Fruit fly (Drosophila melanogaster) whole organism, embryonic: ENCODE data around the gene Eip93F.

Source experiments
- Adf1 ChIP-seq: fragments of 200-800 bp; sonication (Bioruptor generic); IDR thresholded peaks from 2 replicates; pipeline ENCODE4 v1.3.6; 2022; ENCODE audit warnings: missing biosample characterization, missing genetic modification characterization
- Bteb2 ChIP-seq: fragments of 200-800 bp; sonication (Bioruptor generic); optimal IDR thresholded peaks from 2 replicates; lab custom pipeline; 2016; ENCODE audit warnings: missing biosample characterization, missing genetic modification characterization
- CG11504 ChIP-seq: fragments of 200-800 bp; sonication (Bioruptor generic); optimal IDR thresholded peaks from 3 replicates; lab custom pipeline; 2019; ENCODE audit warnings: missing biosample characterization, mild to moderate bottlenecking, missing genetic modification characterization, moderate library complexity
- CG11560 ChIP-seq: fragments of 200-800 bp; sonication (Bioruptor generic); IDR thresholded peaks from 3 replicates; pipeline ENCODE4 v1.3.6; 2022; ENCODE audit warnings: missing biosample characterization, missing genetic modification characterization
- CG11695 ChIP-seq: fragments of 200-800 bp; sonication (Bioruptor generic); IDR thresholded peaks from 3 replicates; pipeline ENCODE4 v1.3.6; 2022; ENCODE audit warnings: missing biosample characterization, missing genetic modification characterization
- CG12659 ChIP-seq: fragments of 200-800 bp; sonication (Bioruptor generic); optimal IDR thresholded peaks from 3 replicates; lab custom pipeline; 2017; ENCODE audit warnings: mild to moderate bottlenecking, missing biosample characterization, missing genetic modification reagents, missing genetic modification characterization
- CG13894 ChIP-seq: fragments of 200-800 bp; sonication (Bioruptor generic); optimal IDR thresholded peaks from 3 replicates; lab custom pipeline; 2018; ENCODE audit warnings: missing biosample characterization, mild to moderate bottlenecking, missing genetic modification characterization, moderate library complexity
- CG14014 ChIP-seq: fragments of 200-800 bp; sonication (Bioruptor generic); IDR thresholded peaks from 2 replicates; pipeline ENCODE4 v1.3.6; 2022; ENCODE audit warnings: missing biosample characterization, missing genetic modification characterization
- CG14860 ChIP-seq: fragments of 200-800 bp; sonication (Bioruptor generic); IDR thresholded peaks from 3 replicates; pipeline ENCODE4 v1.3.6; 2022; ENCODE audit warnings: missing biosample characterization, missing genetic modification characterization; ENCODE audit not compliant: partially characterized antibody
- CG15011 ChIP-seq: fragments of 200-800 bp; sonication (Bioruptor generic); optimal IDR thresholded peaks from 3 replicates; lab custom pipeline; 2018; ENCODE audit warnings: missing biosample characterization, mild to moderate bottlenecking, missing genetic modification characterization
- CG16779 ChIP-seq: fragments of 200-800 bp; sonication (Bioruptor generic); IDR thresholded peaks from 2 replicates; pipeline ENCODE4 v1.3.6; 2022; ENCODE audit warnings: missing biosample characterization, missing genetic modification characterization
- CG16813 ChIP-seq: fragments of 200-800 bp; sonication (Bioruptor generic); IDR thresholded peaks from 3 replicates; pipeline ENCODE4 v1.3.6; 2022; ENCODE audit warnings: missing biosample characterization, missing genetic modification characterization; ENCODE audit not compliant: partially characterized antibody
- CG17802 ChIP-seq: fragments of 200-800 bp; sonication (Bioruptor generic); optimal IDR thresholded peaks from 2 replicates; lab custom pipeline; 2018; ENCODE audit warnings: missing biosample characterization, mild to moderate bottlenecking, missing genetic modification characterization, moderate library complexity
- CG34422 ChIP-seq: fragments of 200-800 bp; sonication (Bioruptor generic); IDR thresholded peaks from 3 replicates; pipeline ENCODE4 v1.3.6; 2022; ENCODE audit warnings: missing biosample characterization, missing genetic modification characterization
- CG4424 ChIP-seq: fragments of 200-800 bp; sonication (Bioruptor generic); optimal IDR thresholded peaks from 3 replicates; lab custom pipeline; 2016; ENCODE audit warnings: missing biosample characterization, missing genetic modification characterization
- CG7357 ChIP-seq: fragments of 200-800 bp; sonication (Bioruptor generic); IDR thresholded peaks from 3 replicates; pipeline ENCODE4 v1.3.6; 2022; ENCODE audit warnings: missing biosample characterization, missing genetic modification characterization
- CG8388 ChIP-seq: fragments of 200-800 bp; sonication (Bioruptor generic); optimal IDR thresholded peaks from 2 replicates; lab custom pipeline; 2019; ENCODE audit warnings: missing biosample characterization, mild to moderate bottlenecking, missing genetic modification characterization, moderate library complexity
- CG9215 ChIP-seq: fragments of 200-800 bp; sonication (Bioruptor generic); IDR thresholded peaks from 2 replicates; pipeline ENCODE4 v1.3.6; 2022; ENCODE audit warnings: missing biosample characterization, missing genetic modification characterization
- CoRest ChIP-seq: fragments of 200-800 bp; sonication (Bioruptor generic); optimal IDR thresholded peaks from 3 replicates; lab custom pipeline; 2018; ENCODE audit warnings: missing biosample characterization, mild to moderate bottlenecking, missing genetic modification characterization, moderate library complexity
- Dad ChIP-seq: fragments of 200-800 bp; sonication (Bioruptor generic); optimal IDR thresholded peaks from 3 replicates; lab custom pipeline; 2016; ENCODE audit warnings: missing biosample characterization, missing genetic modification characterization
- Dref ChIP-seq: fragments of 200-800 bp; sonication (Bioruptor generic); IDR thresholded peaks from 2 replicates; pipeline ENCODE4 v1.3.6; 2022; ENCODE audit warnings: missing biosample characterization, missing genetic modification characterization
- Gug ChIP-seq: fragments of 200-800 bp; sonication (Bioruptor generic); IDR thresholded peaks from 4 replicates; pipeline ENCODE4 v1.3.6; 2022; ENCODE audit warnings: missing biosample characterization, missing genetic modification characterization
- H2.0 ChIP-seq: fragments of 200-800 bp; sonication (Bioruptor generic); IDR thresholded peaks from 2 replicates; pipeline ENCODE4 v1.3.6; 2022; ENCODE audit warnings: missing biosample characterization, missing genetic modification characterization
- Hr3 ChIP-seq: fragments of 200-800 bp; sonication (Bioruptor generic); optimal IDR thresholded peaks from 3 replicates; lab custom pipeline; 2016; ENCODE audit warnings: missing biosample characterization, missing genetic modification characterization
- Hr78 ChIP-seq, 2 experiments: fragments of 200-800 bp in 1 of 2; fragments of >200 bp in 1 of 2; sonication (Bioruptor generic) in 1 of 2; optimal IDR thresholded peaks; 2 replicates each; lab custom pipeline; 2017 to 2019; ENCODE audit warnings: missing biosample characterization in 2 of 2, missing genetic modification characterization in 2 of 2, mild to moderate bottlenecking in 1 of 2, moderate library complexity in 1 of 2
- Hsf ChIP-seq: fragments of 200-800 bp; sonication (Bioruptor generic); optimal IDR thresholded peaks from 3 replicates; lab custom pipeline; 2016; ENCODE audit warnings: missing biosample characterization, missing genetic modification characterization
- NfI ChIP-seq: fragments of 200-800 bp; sonication (Bioruptor generic); optimal IDR thresholded peaks from 3 replicates; lab custom pipeline; 2018; ENCODE audit warnings: missing biosample characterization, mild to moderate bottlenecking, missing genetic modification characterization, moderate library complexity
- Sox102F ChIP-seq: fragments of 200-800 bp; sonication (Bioruptor generic); optimal IDR thresholded peaks from 2 replicates; lab custom pipeline; 2018; ENCODE audit warnings: missing biosample characterization, mild to moderate bottlenecking, missing genetic modification characterization, moderate library complexity
- ac ChIP-seq: fragments of 200-800 bp; sonication (Bioruptor generic); optimal IDR thresholded peaks from 3 replicates; lab custom pipeline; 2017; ENCODE audit warnings: missing biosample characterization, mild to moderate bottlenecking, missing genetic modification characterization
- az2 ChIP-seq: fragments of 200-800 bp; sonication (Bioruptor generic); optimal IDR thresholded peaks from 3 replicates; lab custom pipeline; 2016; ENCODE audit warnings: missing biosample characterization, missing genetic modification characterization
- crp ChIP-seq, 2 experiments: fragments of 200-800 bp; sonication (Bioruptor generic); optimal IDR thresholded peaks; 2 replicates in 1 of 2; 3 replicates in 1 of 2; lab custom pipeline; 2017; ENCODE audit warnings: missing biosample characterization in 2 of 2, missing genetic modification characterization in 2 of 2, mild to moderate bottlenecking in 1 of 2, moderate library complexity in 1 of 2
- dm ChIP-seq: fragments of 200-800 bp; sonication (Bioruptor generic); optimal IDR thresholded peaks from 3 replicates; lab custom pipeline; 2016; ENCODE audit warnings: missing biosample characterization, missing genetic modification characterization
- dpn ChIP-seq, 2 experiments: fragments of 200-800 bp; sonication (Bioruptor generic); optimal IDR thresholded peaks; 3 replicates each; lab custom pipeline; 2016; ENCODE audit warnings: missing biosample characterization in 2 of 2, missing genetic modification characterization in 2 of 2
- dysf ChIP-seq: fragments of 200-800 bp; sonication (Bioruptor generic); IDR thresholded peaks from 3 replicates; pipeline ENCODE4 v1.3.6; 2022; ENCODE audit warnings: missing biosample characterization, missing genetic modification characterization
- ewg ChIP-seq: fragments of 200-800 bp; sonication (Bioruptor generic); optimal IDR thresholded peaks from 3 replicates; lab custom pipeline; 2017; ENCODE audit warnings: mild to moderate bottlenecking, missing biosample characterization, missing genetic modification reagents, missing genetic modification characterization
- fd102C ChIP-seq: fragments of 200-800 bp; sonication (Bioruptor generic); optimal IDR thresholded peaks from 2 replicates; lab custom pipeline; 2018; ENCODE audit warnings: missing biosample characterization, mild to moderate bottlenecking, missing genetic modification characterization, moderate library complexity
- fd3F ChIP-seq: fragments of 200-800 bp; sonication (Bioruptor generic); optimal IDR thresholded peaks from 2 replicates; lab custom pipeline; 2018; ENCODE audit warnings: missing biosample characterization, mild to moderate bottlenecking, missing genetic modification characterization, moderate library complexity
- grau ChIP-seq: fragments of 200-800 bp; optimal IDR thresholded peaks from 3 replicates; lab custom pipeline; 2019; ENCODE audit warnings: missing biosample characterization, mild to moderate bottlenecking, missing genetic modification characterization, moderate library complexity
- gsb-n ChIP-seq: fragments of 200-800 bp; sonication (Bioruptor generic); optimal IDR thresholded peaks from 3 replicates; lab custom pipeline; 2018; ENCODE audit warnings: missing biosample characterization, mild to moderate bottlenecking, missing genetic modification characterization
- insv ChIP-seq, 2 experiments: fragments of 200-800 bp; sonication (Bioruptor generic); optimal IDR thresholded peaks; 3 replicates each; lab custom pipeline; 2016 to 2018; ENCODE audit warnings: missing biosample characterization in 2 of 2, missing genetic modification characterization in 2 of 2
- inv ChIP-seq: fragments of 200-800 bp; sonication (Bioruptor generic); IDR thresholded peaks from 2 replicates; pipeline ENCODE4 v1.3.6; 2022; ENCODE audit warnings: missing biosample characterization, missing genetic modification characterization; ENCODE audit not compliant: partially characterized antibody
- kay ChIP-seq: fragments of 200-800 bp; sonication (Bioruptor generic); optimal IDR thresholded peaks from 2 replicates; lab custom pipeline; 2016; ENCODE audit warnings: missing biosample characterization, missing genetic modification characterization
- lola ChIP-seq, 3 experiments: fragments of >200 bp in 2 of 3; fragments of 200-800 bp in 1 of 3; sonication (Bioruptor generic) in 1 of 3; optimal IDR thresholded peaks; 2 replicates each; lab custom pipeline; 2017 to 2019; ENCODE audit warnings: missing biosample characterization in 3 of 3, missing genetic modification characterization in 3 of 3, mild to moderate bottlenecking in 1 of 3, moderate library complexity in 1 of 3
- maf-S ChIP-seq: fragments of 200-800 bp; sonication (Bioruptor generic); optimal IDR thresholded peaks from 2 replicates; lab custom pipeline; 2016; ENCODE audit warnings: missing biosample characterization, missing genetic modification characterization
- mld ChIP-seq: fragments of 200-800 bp; sonication (Bioruptor generic); IDR thresholded peaks from 3 replicates; pipeline ENCODE4 v1.3.6; 2022; ENCODE audit warnings: missing biosample characterization, missing genetic modification characterization; ENCODE audit not compliant: partially characterized antibody
- row ChIP-seq: fragments of 200-800 bp; sonication (Bioruptor generic); IDR thresholded peaks from 3 replicates; pipeline ENCODE4 v1.3.6; 2022; ENCODE audit warnings: missing biosample characterization, missing genetic modification characterization
- sr ChIP-seq: fragments of 200-800 bp; sonication (Bioruptor generic); IDR thresholded peaks from 3 replicates; pipeline ENCODE4 v1.3.6; 2022; ENCODE audit warnings: missing biosample characterization, missing genetic modification characterization
- ssp ChIP-seq: fragments of 200-800 bp; sonication (Bioruptor generic); IDR thresholded peaks from 2 replicates; pipeline ENCODE4 v1.3.6; 2022; ENCODE audit warnings: missing biosample characterization, missing genetic modification characterization
- stwl ChIP-seq: fragments of 200-800 bp; sonication (Bioruptor generic); optimal IDR thresholded peaks from 3 replicates; lab custom pipeline; 2018; ENCODE audit warnings: missing biosample characterization, mild to moderate bottlenecking, missing genetic modification characterization, moderate library complexity
- vvl ChIP-seq: fragments of 200-800 bp; sonication (Bioruptor generic); IDR thresholded peaks from 2 replicates; pipeline ENCODE4 v1.3.6; 2022; ENCODE audit warnings: missing biosample characterization, missing genetic modification characterization
- wdn ChIP-seq: fragments of 200-800 bp; sonication (Bioruptor generic); IDR thresholded peaks from 2 replicates; pipeline ENCODE4 v1.3.6; 2022; ENCODE audit warnings: missing biosample characterization, missing genetic modification characterization

Eip93F gene

DNA sequence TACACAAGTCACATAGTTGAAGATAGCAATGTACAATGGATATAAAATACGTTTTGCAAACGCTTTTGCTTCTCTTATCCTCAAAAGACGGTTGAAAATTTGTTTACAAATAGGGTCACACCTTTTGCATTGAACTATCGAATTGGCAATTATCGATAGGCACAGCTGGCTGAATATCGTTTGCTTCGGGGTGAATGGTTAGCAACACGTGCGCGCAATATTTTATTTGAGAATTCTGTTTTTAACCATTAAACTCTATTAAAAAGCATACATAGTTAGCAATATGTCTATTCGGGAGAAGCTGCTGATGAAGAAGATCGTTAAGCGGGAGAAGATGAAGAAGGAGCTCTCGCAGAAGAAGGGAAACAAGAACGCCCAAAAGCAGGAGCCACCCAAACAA, 86.6 kb downstream of the Eip93F start (continued):
- TF ChIP-seq dpn (GFP tag; optimal IDR thresholded peaks at IDR 0.05; lab: Kevin White, UChicago) = no peak
- no peak for TF ChIP-seq Sox102F (GFP tag; lab: Kevin White, UChicago)
- TF ChIP-seq CG13894 = no peak
- no peak for TF ChIP-seq vvl
- no peak for TF ChIP-seq gsb-n (tag; lab: Kevin White, UChicago)
- TF ChIP-seq Gug = no peak
- no peak for TF ChIP-seq wdn (GFP tag; lab: Robert Waterston, UW)
- no peak for TF ChIP-seq grau (tag; lab: Kevin White, UChicago)
- no peak for TF ChIP-seq sr (GFP tag; lab: Robert Waterston, UW)
- peak; percentile 64 for TF ChIP-seq stwl (tag; lab: Kevin White, UChicago)
- no peak for TF ChIP-seq ssp (GFP tag; lab: Robert Waterston, UW)
- TF ChIP-seq Hr3 = no peak
- peak; percentile 57 for TF ChIP-seq CG14860 (GFP tag; lab: Robert Waterston, UW)
- no peak for TF ChIP-seq CoRest
- no peak for TF ChIP-seq az2
- peak; percentile 12; the same call in 1 of the 3 replicates for TF ChIP-seq row (GFP tag; lab: Robert Waterston, UW)
- no peak for TF ChIP-seq CG16779 (GFP tag; lab: Robert Waterston, UW)
- no peak for TF ChIP-seq fd3F (GFP tag; lab: Kevin White, UChicago)
- peak; percentile 66; the same call in 1 of the 2 replicates for TF ChIP-seq inv (GFP tag; lab: Robert Waterston, UW)
- TF ChIP-seq CG7357 (GFP tag; lab: Robert Waterston, UW) = no peak
- no peak for TF ChIP-seq CG17802 (tag; lab: Kevin White, UChicago)
- TF ChIP-seq dysf (GFP tag; lab: Robert Waterston, UW) = no peak
- no peak for TF ChIP-seq ac
- no peak for TF ChIP-seq crp (GFP tag; optimal IDR thresholded peaks at IDR 0.05; lab: Kevin White, UChicago)
- TF ChIP-seq dm (GFP tag; lab: Kevin White, UChicago) = peak; percentile 93
- no peak for TF ChIP-seq Bteb2 (GFP tag; lab: Kevin White, UChicago)
- TF ChIP-seq lola (GFP tag; optimal IDR thresholded peaks at IDR 0.05; lab: Kevin White, UChicago) = no peak
- no peak for TF ChIP-seq ewg (GFP tag; lab: Kevin White, UChicago)
- TF ChIP-seq CG4424 (GFP tag; lab: Kevin White, UChicago) = no peak
- peak in 1 of 2 experiments; percentile 82 for TF ChIP-seq insv (GFP tag; optimal IDR thresholded peaks at IDR 0.05; lab: Kevin White, UChicago)
- no peak for TF ChIP-seq CG11504
- TF ChIP-seq CG8388 (GFP tag; lab: Kevin White, UChicago) = no peak
- TF ChIP-seq Hr78 (GFP tag; optimal IDR thresholded peaks at IDR 0.05; lab: Kevin White, UChicago) = peak in 1 of 2 experiments; percentile 80
- no peak for TF ChIP-seq H2.0 (GFP tag; lab: Robert Waterston, UW)
- TF ChIP-seq Hsf = no peak
- no peak for TF ChIP-seq CG11560
- no peak for TF ChIP-seq Dad
- no peak for TF ChIP-seq Adf1 (GFP tag; lab: Robert Waterston, UW)
- peak; percentile 74 for TF ChIP-seq CG16813
- TF ChIP-seq CG12659 (GFP tag; lab: Kevin White, UChicago) = peak; percentile 26
- no peak for TF ChIP-seq CG14014 (GFP tag; lab: Robert Waterston, UW)
- peak; percentile 90 for TF ChIP-seq Dref (GFP tag; lab: Robert Waterston, UW)
- no peak for TF ChIP-seq maf-S (GFP tag; lab: Kevin White, UChicago)
- peak; percentile 86 for TF ChIP-seq mld (GFP tag; lab: Robert Waterston, UW)
- peak; percentile 57; the same call in 1 of the 3 replicates for TF ChIP-seq CG34422
- TF ChIP-seq CG11695 = no peak
- TF ChIP-seq NfI (GFP tag; lab: Kevin White, UChicago) = no peak
- TF ChIP-seq kay (GFP tag; lab: Kevin White, UChicago) = no peak
- TF ChIP-seq CG9215 (GFP tag; lab: Robert Waterston, UW) = no peak
- TF ChIP-seq CG15011 (GFP tag; lab: Kevin White, UChicago) = no peak
- TF ChIP-seq fd102C (GFP tag; lab: Kevin White, UChicago) = no peak
